Worm (Caenorhabditis elegans) whole organism, young adult: ENCODE results near the gene srh-44.
A peak's percentile ranks its signal among the peaks of the same experiment; 100 is the strongest.

Experiments
- B0019.2 ChIP-seq: fragments of 200-800 bp; sonication (Bioruptor generic); conservative IDR thresholded peaks from 2 replicates; pipeline ENCODE4 v1.3.6; 2022; ENCODE audit warnings: missing genetic modification reagents, missing genetic modification characterization, missing compliant biosample characterization
- F23B12.7 ChIP-seq: sonication (generic microtip); optimal IDR thresholded peaks from 2 replicates; lab custom pipeline; 2017; ENCODE audit warnings: missing genetic modification characterization, mild to moderate bottlenecking, missing compliant biosample characterization, antibody characterized with exemption, moderate library complexity; ENCODE audit not compliant: insufficient read depth
- F33H1.4 ChIP-seq: fragments of 200-800 bp; sonication (Bioruptor generic); IDR thresholded peaks from 2 replicates; pipeline ENCODE4 v1.3.6; 2022; ENCODE audit warnings: missing genetic modification reagents, missing genetic modification characterization, missing compliant biosample characterization
- F57C9.4 ChIP-seq: sonication (generic microtip); optimal IDR thresholded peaks from 2 replicates; lab custom pipeline; 2017; ENCODE audit warnings: mild to moderate bottlenecking, missing genetic modification characterization, missing compliant biosample characterization
- T26A5.8 ChIP-seq: sonication (generic microtip); optimal IDR thresholded peaks from 2 replicates; lab custom pipeline; 2016; ENCODE audit warnings: missing genetic modification characterization, missing compliant biosample characterization
- Y53G8AR.9 ChIP-seq: fragments of 200-800 bp; sonication (Bioruptor generic); conservative IDR thresholded peaks from 2 replicates; pipeline ENCODE4 v1.3.6; 2022; ENCODE audit warnings: missing genetic modification reagents, missing genetic modification characterization, missing compliant biosample characterization
- Y56A3A.18 ChIP-seq: fragments of 200-800 bp; sonication (Bioruptor generic); IDR thresholded peaks from 2 replicates; pipeline ENCODE4 v1.3.6; 2022; ENCODE audit warnings: missing genetic modification reagents, missing genetic modification characterization, missing compliant biosample characterization
- Y79H2A.3 ChIP-seq: fragments of 200-800 bp; sonication (Bioruptor generic); conservative IDR thresholded peaks from 2 replicates; pipeline ENCODE4 v1.3.6; 2022; ENCODE audit warnings: missing genetic modification reagents, missing genetic modification characterization, missing compliant biosample characterization
- Y95B8A.8 ChIP-seq: fragments of 200-800 bp; sonication (Bioruptor generic); IDR thresholded peaks from 2 replicates; pipeline ENCODE4 v1.3.6; 2022; ENCODE audit warnings: missing genetic modification reagents, missing genetic modification characterization, missing compliant biosample characterization
- akir-1 ChIP-seq: fragments of 200-800 bp; sonication (Bioruptor generic); optimal IDR thresholded peaks from 2 replicates; lab custom pipeline; 2018; ENCODE audit warnings: mild to moderate bottlenecking, missing genetic modification characterization, moderate library complexity, missing compliant biosample characterization
- athp-1 ChIP-seq: sonication (generic microtip); optimal IDR thresholded peaks from 2 replicates; lab custom pipeline; 2017; ENCODE audit warnings: mild to moderate bottlenecking, missing genetic modification characterization, missing compliant biosample characterization
- bed-2 ChIP-seq: fragments of 200-800 bp; sonication (Bioruptor generic); IDR thresholded peaks from 2 replicates; pipeline ENCODE4 v1.3.6; 2022; ENCODE audit warnings: missing genetic modification reagents, missing genetic modification characterization, missing compliant biosample characterization
- ceh-79 ChIP-seq: sonication (generic microtip); optimal IDR thresholded peaks from 2 replicates; lab custom pipeline; 2017; ENCODE audit warnings: mild to moderate bottlenecking, missing genetic modification characterization, missing compliant biosample characterization
- ceh-91 ChIP-seq: fragments of 200-800 bp; sonication (Bioruptor generic); IDR thresholded peaks from 2 replicates; pipeline ENCODE4 v1.3.6; 2022; ENCODE audit warnings: missing genetic modification reagents, missing genetic modification characterization, missing compliant biosample characterization
- chd-7 ChIP-seq: sonication (generic microtip); optimal IDR thresholded peaks from 2 replicates; lab custom pipeline; 2016; ENCODE audit warnings: mild to moderate bottlenecking, missing genetic modification characterization, moderate library complexity, missing compliant biosample characterization
- ekl-4 ChIP-seq: fragments of 200-800 bp; sonication (Bioruptor generic); IDR thresholded peaks from 2 replicates; pipeline ENCODE4 v1.3.6; 2022; ENCODE audit warnings: missing genetic modification reagents, missing genetic modification characterization, missing compliant biosample characterization
- ets-4 ChIP-seq: fragments of 200-800 bp; sonication (Bioruptor generic); optimal IDR thresholded peaks from 2 replicates; lab custom pipeline; 2018; ENCODE audit warnings: mild to moderate bottlenecking, missing genetic modification characterization, missing compliant biosample characterization
- him-1 ChIP-seq: sonication (generic microtip); optimal IDR thresholded peaks from 2 replicates; lab custom pipeline; 2016; ENCODE audit warnings: missing genotype, missing genetic modification reagents, missing genetic modification characterization, missing compliant biosample characterization
- hlh-12 ChIP-seq: sonication (generic microtip); optimal IDR thresholded peaks from 2 replicates; lab custom pipeline; 2016; ENCODE audit warnings: missing genetic modification characterization, missing compliant biosample characterization
- hlh-26 ChIP-seq: fragments of 200-800 bp; sonication (Bioruptor generic); conservative IDR thresholded peaks from 2 replicates; pipeline ENCODE4 v1.3.6; 2022; ENCODE audit warnings: missing genetic modification reagents, missing genetic modification characterization, missing compliant biosample characterization
- hrde-1 ChIP-seq: sonication (generic microtip); optimal IDR thresholded peaks from 2 replicates; lab custom pipeline; 2016; ENCODE audit warnings: missing genetic modification characterization, mild to moderate bottlenecking, missing compliant biosample characterization, moderate library complexity, missing genotype, missing genetic modification reagents, borderline replicate concordance
- let-526 ChIP-seq: fragments of 200-800 bp; sonication (Bioruptor generic); IDR thresholded peaks from 2 replicates; pipeline ENCODE4 v1.3.6; 2022; ENCODE audit warnings: missing genetic modification reagents, missing genetic modification characterization, missing compliant biosample characterization
- let-607 ChIP-seq, 2 experiments: fragments of 200-800 bp in 1 of 2; sonication (Bioruptor generic) in 1 of 2; sonication (generic microtip) in 1 of 2; optimal IDR thresholded peaks; 2 replicates each; lab custom pipeline; 2016 to 2018; ENCODE audit warnings: mild to moderate bottlenecking in 2 of 2, missing compliant biosample characterization in 2 of 2, missing genetic modification characterization in 2 of 2, moderate library complexity in 2 of 2, missing genotype in 1 of 2
- lin-35 ChIP-seq, 3 experiments: fragments of 150-350 bp in 2 of 3; sonication (generic microtip) in 1 of 3; optimal IDR thresholded peaks; 2 replicates each; lab custom pipeline; 2014 to 2018; ENCODE audit warnings: missing biosample characterization in 3 of 3, missing genetic modification characterization in 3 of 3, missing genetic modification reagents in 3 of 3
- lin-54 ChIP-seq: fragments of 200-800 bp; sonication (Bioruptor generic); optimal IDR thresholded peaks from 2 replicates; lab custom pipeline; 2018; ENCODE audit warnings: mild to moderate bottlenecking, missing genetic modification characterization, missing compliant biosample characterization
- lir-1 ChIP-seq: fragments of 200-800 bp; sonication (Bioruptor generic); conservative IDR thresholded peaks from 2 replicates; pipeline ENCODE4 v1.3.6; 2022; ENCODE audit warnings: missing genetic modification reagents, missing genetic modification characterization, missing compliant biosample characterization
- lsy-27 ChIP-seq: sonication (generic microtip); optimal IDR thresholded peaks from 2 replicates; lab custom pipeline; 2017; ENCODE audit warnings: missing genetic modification characterization, mild to moderate bottlenecking, missing compliant biosample characterization, antibody characterized with exemption, missing genotype, borderline replicate concordance; ENCODE audit not compliant: insufficient read depth
- madf-10 ChIP-seq: sonication (generic microtip); optimal IDR thresholded peaks from 2 replicates; lab custom pipeline; 2016; ENCODE audit warnings: mild to moderate bottlenecking, missing genetic modification characterization, missing compliant biosample characterization
- madf-3 ChIP-seq: fragments of 200-800 bp; sonication (Bioruptor generic); IDR thresholded peaks from 2 replicates; pipeline ENCODE4 v1.3.6; 2022; ENCODE audit warnings: missing genetic modification reagents, missing genetic modification characterization, missing compliant biosample characterization
- madf-8 ChIP-seq: fragments of 200-800 bp; sonication (Bioruptor generic); conservative IDR thresholded peaks from 2 replicates; pipeline ENCODE4 v1.3.6; 2022; ENCODE audit warnings: missing genetic modification reagents, missing genetic modification characterization, missing compliant biosample characterization
- mcd-1 ChIP-seq: fragments of 200-800 bp; sonication (Bioruptor generic); IDR thresholded peaks from 2 replicates; pipeline ENCODE4 v1.3.6; 2022; ENCODE audit warnings: missing genetic modification reagents, missing genetic modification characterization, missing compliant biosample characterization
- nhr-179 ChIP-seq: sonication (generic microtip); optimal IDR thresholded peaks from 2 replicates; lab custom pipeline; 2016; ENCODE audit warnings: mild to moderate bottlenecking, missing genetic modification characterization, missing compliant biosample characterization
- nhr-80 ChIP-seq: sonication (generic microtip); optimal IDR thresholded peaks from 2 replicates; lab custom pipeline; 2016; ENCODE audit warnings: missing genetic modification characterization, missing compliant biosample characterization
- rcor-1 ChIP-seq: fragments of 200-800 bp; sonication (Bioruptor generic); IDR thresholded peaks from 2 replicates; pipeline ENCODE4 v1.3.6; 2022; ENCODE audit warnings: missing genetic modification reagents, missing genetic modification characterization, missing compliant biosample characterization
- snpc-1.3 ChIP-seq: sonication (generic microtip); optimal IDR thresholded peaks from 2 replicates; lab custom pipeline; 2017; ENCODE audit warnings: missing genetic modification characterization, mild to moderate bottlenecking, missing compliant biosample characterization, antibody characterized with exemption, moderate library complexity, missing genotype, missing genetic modification reagents; ENCODE audit not compliant: insufficient read depth
- snpc-3.4 ChIP-seq: sonication (generic microtip); optimal IDR thresholded peaks from 2 replicates; lab custom pipeline; 2017; ENCODE audit warnings: missing genetic modification characterization, mild to moderate bottlenecking, missing compliant biosample characterization, antibody characterized with exemption, moderate library complexity, missing genotype, missing genetic modification reagents
- snpc-4 ChIP-seq, 5 experiments: fragments of 150-350 bp in 1 of 5; sonication (generic microtip) in 4 of 5; optimal IDR thresholded peaks; 2 replicates each; lab custom pipeline; 2014 to 2018; ENCODE audit warnings: missing genetic modification characterization in 5 of 5, missing biosample characterization in 3 of 5, antibody characterized with exemption in 2 of 5, mild to moderate bottlenecking in 2 of 5, missing compliant biosample characterization in 2 of 5, missing genotype in 2 of 5, moderate library complexity in 2 of 5, missing genetic modification reagents in 1 of 5
- tbp1 ChIP-seq: fragments of 200-800 bp; sonication (Bioruptor generic); optimal IDR thresholded peaks from 2 replicates; lab custom pipeline; 2018; ENCODE audit warnings: mild to moderate bottlenecking, missing genetic modification characterization, missing compliant biosample characterization
- tlf-1 ChIP-seq: fragments of 200-800 bp; sonication (Bioruptor generic); optimal IDR thresholded peaks from 2 replicates; lab custom pipeline; 2018; ENCODE audit warnings: mild to moderate bottlenecking, missing genetic modification characterization, missing compliant biosample characterization
- unc-130 ChIP-seq: sonication (generic microtip); optimal IDR thresholded peaks from 2 replicates; lab custom pipeline; 2016; ENCODE audit warnings: missing genetic modification reagents, missing genetic modification characterization, missing compliant biosample characterization
- zim-3 ChIP-seq: sonication (generic microtip); optimal IDR thresholded peaks from 2 replicates; lab custom pipeline; 2017; ENCODE audit warnings: mild to moderate bottlenecking, missing genetic modification characterization, moderate library complexity, missing compliant biosample characterization
- ztf-18 ChIP-seq: sonication (generic microtip); optimal IDR thresholded peaks from 2 replicates; lab custom pipeline; 2016; ENCODE audit warnings: missing genotype, mild to moderate bottlenecking, missing genetic modification characterization, missing compliant biosample characterization
- ztf-22 ChIP-seq: fragments of 200-800 bp; sonication (Bioruptor generic); optimal IDR thresholded peaks from 2 replicates; lab custom pipeline; 2018; ENCODE audit warnings: mild to moderate bottlenecking, missing genetic modification characterization, moderate library complexity, missing compliant biosample characterization
- ztf-28 ChIP-seq: fragments of 200-800 bp; sonication (Bioruptor generic); IDR thresholded peaks from 2 replicates; pipeline ENCODE4 v1.3.6; 2022; ENCODE audit warnings: missing genetic modification reagents, missing genetic modification characterization, missing compliant biosample characterization
- ztf-3 ChIP-seq: fragments of 200-800 bp; sonication (Bioruptor generic); optimal IDR thresholded peaks from 2 replicates; lab custom pipeline; 2018; ENCODE audit warnings: mild to moderate bottlenecking, missing genetic modification characterization, missing compliant biosample characterization
- ztf-6 ChIP-seq: fragments of 200-800 bp; sonication (Bioruptor generic); IDR thresholded peaks from 2 replicates; pipeline ENCODE4 v1.3.6; 2022; ENCODE audit warnings: missing genetic modification reagents, missing genetic modification characterization, missing compliant biosample characterization

srh-44 gene

DNA sequence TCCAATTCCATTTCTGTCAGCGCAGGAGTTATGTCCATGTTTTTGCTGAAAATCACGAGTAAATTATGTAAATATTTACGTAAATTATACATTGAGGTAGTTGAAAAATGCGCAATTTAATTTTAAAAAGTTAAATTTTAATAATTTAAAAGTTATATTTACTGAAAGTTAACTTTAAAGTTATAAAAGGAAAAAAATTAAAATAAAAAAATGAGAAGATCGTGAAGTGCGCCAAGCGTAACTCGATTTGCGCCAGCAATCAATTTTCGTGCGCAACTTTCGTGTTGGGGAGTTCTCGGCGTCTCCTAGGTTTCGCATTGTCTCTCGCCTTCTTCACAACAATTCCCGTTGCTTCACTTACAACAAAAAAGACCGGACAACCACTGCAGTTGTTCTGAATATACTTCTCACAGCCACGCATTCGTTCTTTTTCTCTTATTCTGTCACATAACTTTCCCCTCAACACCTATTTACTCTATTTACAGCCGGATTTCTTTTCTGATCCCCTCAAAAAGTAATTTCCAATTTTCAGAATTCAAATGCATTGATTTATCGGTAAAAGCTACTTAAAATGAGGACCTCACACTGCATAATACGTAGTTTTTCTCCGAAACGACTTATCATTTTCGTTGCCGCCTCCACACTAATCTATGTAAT is 41.2 kb upstream of the srh-44 start, which contains the start of the genes metl-1 and W02B12.11 (continued):
- TF ChIP-seq let-607 (tag; optimal IDR thresholded peaks at IDR 0.05; lab: Kevin White, UChicago) (peak in 1 of 2 experiments; percentile 57), ceh-91 (peak; percentile 35; the same call in 1 of the 2 replicates), ztf-3 (GFP tag; lab: Kevin White, UChicago) (no peak), lin-54 (GFP tag; lab: Kevin White, UChicago) (peak; percentile 87), ceh-79 (tag; lab: Kevin White, UChicago) (no peak), F33H1.4 (GFP tag; lab: Robert Waterston, UW) (peak; percentile 75), ekl-4 (GFP tag; lab: Robert Waterston, UW) (peak; percentile 92), chd-7 (tag; lab: Kevin White, UChicago) (peak; percentile 52), ztf-6 (no peak), F57C9.4 (tag; lab: Kevin White, UChicago) (no peak), athp-1 (no peak), madf-10 (tag; lab: Kevin White, UChicago) (peak; percentile 50), Y53G8AR.9 (GFP tag; lab: Robert Waterston, UW) (peak; percentile 93), B0019.2 (GFP tag; lab: Robert Waterston, UW) (no peak; the same call in 1 of the 2 replicates), ets-4 (no peak), snpc-3.4 (tag; lab: Kevin White, UChicago) (peak; percentile 41), nhr-80 (tag; lab: Kevin White, UChicago) (peak; percentile 55), nhr-179 (tag; lab: Kevin White, UChicago) (no peak), hlh-12 (tag; lab: Kevin White, UChicago) (no peak), let-526 (GFP tag; lab: Robert Waterston, UW) (no peak), snpc-4 (GFP tag; optimal IDR thresholded peaks at IDR 0.05; lab: Kevin White, UChicago) (peak; percentile 16), snpc-4 (tag; optimal IDR thresholded peaks at IDR 0.05; lab: Kevin White, UChicago) (peak; percentile 61 to 77 (median 70)), ztf-28 (GFP tag; lab: Robert Waterston, UW) (no peak), zim-3 (tag; lab: Kevin White, UChicago) (no peak), T26A5.8 (tag; lab: Kevin White, UChicago) (no peak), madf-8 (GFP tag; lab: Robert Waterston, UW) (peak; percentile 67), akir-1 (GFP tag; lab: Kevin White, UChicago) (no peak), madf-3 (GFP tag; lab: Robert Waterston, UW) (peak; percentile 92), hlh-26 (no peak), lin-35 (GFP tag; optimal IDR thresholded peaks at IDR 0.05; lab: Kevin White, UChicago) (peak in 2 of 3 experiments; percentile 53 to 82), tlf-1 (GFP tag; lab: Kevin White, UChicago) (peak; percentile 74), snpc-1.3 (tag; lab: Kevin White, UChicago) (no peak), lir-1 (0 out of 2 replicates have a peak, but pooled peaks have one; percentile 30), tbp1 (GFP tag; lab: Kevin White, UChicago) (peak; percentile 68), rcor-1 (peak; percentile 92), unc-130 (GFP tag; lab: Kevin White, UChicago) (peak; percentile 8), Y56A3A.18 (GFP tag; lab: Robert Waterston, UW) (peak; percentile 72; the same call in 1 of the 2 replicates), lsy-27 (no peak), bed-2 (GFP tag; lab: Robert Waterston, UW) (no peak), mcd-1 (GFP tag; lab: Robert Waterston, UW) (peak; percentile 88), Y79H2A.3 (GFP tag; lab: Robert Waterston, UW) (no peak), him-1 (no peak), ztf-22 (no peak), Y95B8A.8 (GFP tag; lab: Robert Waterston, UW) (no peak), ztf-18 (peak; percentile 99), hrde-1 (tag; lab: Kevin White, UChicago) (no peak), F23B12.7 (tag; lab: Kevin White, UChicago) (peak; percentile 25)
